Worm (Caenorhabditis elegans): ENCODE data around the gene Y53G8AL.4.

- TF ChIP-seq jun-1 (tag; optimal IDR thresholded peaks at IDR 0.05) (no peak), ceh-20 (GFP tag; IDR thresholded peaks at IDR 0.05) (no peak), unc-62 (GFP tag; optimal IDR thresholded peaks at IDR 0.05 in 1 of 2) (peak in 1 of 2 experiments; percentile 63), unc-62 (tag; optimal IDR thresholded peaks at IDR 0.05) (no peak), pha-4 (GFP tag; IDR thresholded peaks at IDR 0.05) (no peak), pha-4 (tag; optimal IDR thresholded peaks at IDR 0.05) (no peak), pqm-1 (tag; optimal IDR thresholded peaks at IDR 0.05) (no peak), mdl-1 (tag; optimal IDR thresholded peaks at IDR 0.05) (no peak)
These were observed 2.0 kb downstream of the Y53G8AL.4 start, which contains the start of gene nduf-9 for ce11 chrIII:3248307-3249037.
